Worm (Caenorhabditis elegans) whole organism, L4 larva: Measurements from ENCODE around the gene yars-2.
A peak's percentile ranks its signal among the peaks of the same experiment; 100 is the strongest.

Source experiments
- D1046.2 ChIP-seq: fragments of 200-800 bp; sonication (Bioruptor generic); IDR thresholded peaks from 2 replicates; pipeline ENCODE4 v1.3.6; 2022; ENCODE audit warnings: missing genetic modification characterization, missing compliant biosample characterization
- F26F4.8 ChIP-seq: fragments of 200-800 bp; sonication (Bioruptor generic); conservative IDR thresholded peaks from 2 replicates; pipeline ENCODE4 v1.3.6; 2022; ENCODE audit warnings: missing genetic modification characterization, missing compliant biosample characterization
- F37D6.2 ChIP-seq: sonication (generic microtip); optimal IDR thresholded peaks from 2 replicates; lab custom pipeline; 2016; ENCODE audit warnings: mild to moderate bottlenecking, missing genetic modification characterization, missing compliant biosample characterization
- F44E2.7 ChIP-seq: fragments of 200-800 bp; sonication (Bioruptor generic); IDR thresholded peaks from 2 replicates; pipeline ENCODE4 v2.1.2; 2022; ENCODE audit warnings: missing genetic modification characterization, missing compliant biosample characterization
- T20F7.1 ChIP-seq: fragments of 200-800 bp; sonication (Bioruptor generic); optimal IDR thresholded peaks from 2 replicates; lab custom pipeline; 2018; ENCODE audit warnings: mild to moderate bottlenecking, missing genetic modification characterization, missing compliant biosample characterization
- T26A8.4 ChIP-seq: fragments of 200-800 bp; sonication (Bioruptor generic); IDR thresholded peaks from 2 replicates; pipeline ENCODE4 v1.3.6; 2022; ENCODE audit warnings: missing genetic modification characterization, missing compliant biosample characterization
- aha-1 ChIP-seq: fragments of 150-350 bp; peaks from one replicate; lab custom pipeline; 2014; ENCODE audit warnings: missing biosample characterization, missing genetic modification characterization
- aly-2 ChIP-seq: sonication (generic microtip); optimal IDR thresholded peaks from 2 replicates; lab custom pipeline; 2018; ENCODE audit warnings: missing biosample characterization, missing genetic modification characterization
- ama-1 ChIP-seq: fragments of 150-350 bp; optimal IDR thresholded peaks from 2 replicates; lab custom pipeline; 2014; ENCODE audit warnings: inconsistent platforms, mixed read lengths
- attf-4 ChIP-seq: sonication (generic microtip); optimal IDR thresholded peaks from 3 replicates; lab custom pipeline; 2017; ENCODE audit warnings: missing biosample characterization, missing genetic modification characterization
- ceh-44 ChIP-seq: fragments of 200-800 bp; sonication (Bioruptor generic); IDR thresholded peaks from 2 replicates; pipeline ENCODE4 v1.3.6; 2022; ENCODE audit warnings: missing genetic modification reagents, missing genetic modification characterization, missing compliant biosample characterization
- ces-1 ChIP-seq: fragments of 150-350 bp; sonication (generic microtip); optimal IDR thresholded peaks from 4 replicates; lab custom pipeline; 2014; ENCODE audit warnings: missing biosample characterization, missing genetic modification reagents, missing genetic modification characterization
- daf-12 ChIP-seq: fragments of 150-350 bp; optimal IDR thresholded peaks from 2 replicates; lab custom pipeline; 2014; ENCODE audit warnings: missing biosample characterization, missing genetic modification reagents, missing genetic modification characterization
- daf-16 ChIP-seq, 3 experiments: sonication (generic microtip); optimal IDR thresholded peaks; 2 replicates each; lab custom pipeline; 2016 to 2017; ENCODE audit warnings: missing genetic modification characterization in 3 of 3, missing genetic modification reagents in 3 of 3, mild to moderate bottlenecking in 2 of 3, missing compliant biosample characterization in 2 of 3, missing biosample characterization in 1 of 3, moderate library complexity in 1 of 3
- daf-19 ChIP-seq: fragments of 200-800 bp; sonication (Bioruptor generic); conservative IDR thresholded peaks from 2 replicates; pipeline ENCODE4 v1.3.6; 2022; ENCODE audit warnings: missing genetic modification characterization, missing compliant biosample characterization
- dpl-1 ChIP-seq: fragments of 150-350 bp; optimal IDR thresholded peaks from 2 replicates; lab custom pipeline; 2014; ENCODE audit warnings: missing biosample characterization, missing genetic modification reagents, missing genetic modification characterization
- egl-27 ChIP-seq: sonication (generic microtip); optimal IDR thresholded peaks from 3 replicates; lab custom pipeline; 2017; ENCODE audit warnings: missing biosample characterization, missing genetic modification reagents, missing genetic modification characterization
- fkh-10 ChIP-seq: fragments of 150-350 bp; optimal IDR thresholded peaks from 2 replicates; lab custom pipeline; 2014; ENCODE audit warnings: missing biosample characterization, missing genetic modification reagents, missing genetic modification characterization
- fos-1 ChIP-seq: fragments of 150-350 bp; optimal IDR thresholded peaks from 2 replicates; lab custom pipeline; 2014; ENCODE audit warnings: missing biosample characterization, missing genetic modification characterization
- gei-8 ChIP-seq: fragments of 200-800 bp; sonication (Bioruptor generic); optimal IDR thresholded peaks from 2 replicates; lab custom pipeline; 2018; ENCODE audit warnings: mild to moderate bottlenecking, missing genetic modification characterization, missing compliant biosample characterization
- hif-1 ChIP-seq, 2 experiments: sonication (generic microtip); optimal IDR thresholded peaks; 2 replicates each; lab custom pipeline; 2016 to 2017; ENCODE audit warnings: missing compliant biosample characterization in 2 of 2, missing genetic modification characterization in 2 of 2, missing genetic modification reagents in 2 of 2, missing genotype in 2 of 2, mild to moderate bottlenecking in 1 of 2
- hlh-30 ChIP-seq: sonication (generic microtip); optimal IDR thresholded peaks from 2 replicates; lab custom pipeline; 2017; ENCODE audit warnings: antibody characterized with exemption, mild to moderate bottlenecking, missing genetic modification characterization, missing compliant biosample characterization; ENCODE audit not compliant: insufficient read depth
- jun-1 ChIP-seq: fragments of 150-350 bp; optimal IDR thresholded peaks from 2 replicates; lab custom pipeline; 2014; ENCODE audit warnings: missing biosample characterization, missing genetic modification reagents, missing genetic modification characterization
- lin-13 ChIP-seq: fragments of 150-350 bp; optimal IDR thresholded peaks from 2 replicates; lab custom pipeline; 2014; ENCODE audit warnings: missing biosample characterization, missing genetic modification reagents, missing genetic modification characterization
- lin-38 ChIP-seq: fragments of 200-800 bp; sonication (Bioruptor generic); IDR thresholded peaks from 2 replicates; pipeline ENCODE4 v1.3.6; 2022; ENCODE audit warnings: missing genetic modification reagents, missing genetic modification characterization, missing compliant biosample characterization
- lir-3 ChIP-seq: sonication (generic microtip); optimal IDR thresholded peaks from 2 replicates; lab custom pipeline; 2016; ENCODE audit warnings: mild to moderate bottlenecking, missing genetic modification characterization, missing compliant biosample characterization
- lsy-2 ChIP-seq, 2 experiments: fragments of 150-350 bp in 1 of 2; sonication (generic microtip) in 1 of 2; optimal IDR thresholded peaks; 2 replicates each; lab custom pipeline; 2014 to 2017; ENCODE audit warnings: missing biosample characterization in 2 of 2, missing genetic modification characterization in 2 of 2
- madf-5 ChIP-seq, 2 experiments: fragments of 200-800 bp; sonication (Bioruptor generic); IDR thresholded peaks; 2 replicates each; pipeline ENCODE4 v1.3.6; 2022; ENCODE audit warnings: missing compliant biosample characterization in 2 of 2, missing genetic modification characterization in 2 of 2
- mdl-1 ChIP-seq, 2 experiments: fragments of 150-350 bp in 1 of 2; sonication (generic microtip) in 1 of 2; optimal IDR thresholded peaks; 2 replicates each; lab custom pipeline; 2014 to 2017; ENCODE audit warnings: missing biosample characterization in 2 of 2, missing genetic modification characterization in 2 of 2
- mxl-2 ChIP-seq: fragments of 200-800 bp; sonication (Bioruptor generic); conservative IDR thresholded peaks from 2 replicates; pipeline ENCODE4 v1.3.6; 2022; ENCODE audit warnings: missing genetic modification reagents, missing genetic modification characterization, missing compliant biosample characterization
- nhr-111 ChIP-seq: fragments of 200-800 bp; sonication (Bioruptor generic); optimal IDR thresholded peaks from 2 replicates; lab custom pipeline; 2018; ENCODE audit warnings: mild to moderate bottlenecking, missing genetic modification characterization, missing compliant biosample characterization
- nhr-237 ChIP-seq: sonication (generic microtip); optimal IDR thresholded peaks from 2 replicates; lab custom pipeline; 2017; ENCODE audit warnings: missing biosample characterization, missing genetic modification characterization
- nhr-25 ChIP-seq: sonication (generic microtip); optimal IDR thresholded peaks from 2 replicates; lab custom pipeline; 2017; ENCODE audit warnings: missing genetic modification characterization, mild to moderate bottlenecking, missing compliant biosample characterization, antibody characterized with exemption, moderate library complexity, borderline replicate concordance; ENCODE audit not compliant: insufficient read depth
- nhr-28 ChIP-seq: fragments of 150-350 bp; optimal IDR thresholded peaks from 2 replicates; lab custom pipeline; 2014; ENCODE audit warnings: missing biosample characterization, missing genetic modification characterization
- nhr-41 ChIP-seq: fragments of 200-800 bp; sonication (Bioruptor generic); IDR thresholded peaks from 2 replicates; pipeline ENCODE4 v1.3.6; 2022; ENCODE audit warnings: missing genetic modification reagents, missing genetic modification characterization, missing compliant biosample characterization
- nhr-42 ChIP-seq: fragments of 200-800 bp; sonication (Bioruptor generic); IDR thresholded peaks from 2 replicates; pipeline ENCODE4 v1.3.6; 2022; ENCODE audit warnings: missing genetic modification characterization, missing compliant biosample characterization
- nhr-6 ChIP-seq: fragments of 150-350 bp; optimal IDR thresholded peaks from 2 replicates; lab custom pipeline; 2014; ENCODE audit warnings: missing biosample characterization, missing genetic modification characterization
- nhr-77 ChIP-seq: fragments of 150-350 bp; optimal IDR thresholded peaks from 2 replicates; lab custom pipeline; 2014; ENCODE audit warnings: missing biosample characterization, missing genetic modification characterization
- php-3 ChIP-seq: fragments of 200-800 bp; sonication (Bioruptor generic); IDR thresholded peaks from 2 replicates; pipeline ENCODE4 v1.3.6; 2022; ENCODE audit warnings: missing genetic modification reagents, missing genetic modification characterization, missing compliant biosample characterization
- pqm-1 ChIP-seq: sonication (generic microtip); optimal IDR thresholded peaks from 2 replicates; lab custom pipeline; 2017; ENCODE audit warnings: missing biosample characterization, missing genetic modification characterization
- rbr-2 ChIP-seq: sonication (generic microtip); optimal IDR thresholded peaks from 2 replicates; lab custom pipeline; 2016; ENCODE audit warnings: missing genotype, missing genetic modification characterization, missing compliant biosample characterization
- sdz-12 ChIP-seq: fragments of 200-800 bp; sonication (Bioruptor generic); optimal IDR thresholded peaks from 2 replicates; lab custom pipeline; 2018; ENCODE audit warnings: mild to moderate bottlenecking, missing genetic modification characterization, missing compliant biosample characterization
- snpc-1.2 ChIP-seq: fragments of 200-800 bp; sonication (Bioruptor generic); IDR thresholded peaks from 2 replicates; pipeline ENCODE4 v1.3.6; 2022; ENCODE audit warnings: missing genetic modification reagents, missing genetic modification characterization, missing compliant biosample characterization
- spr-3 ChIP-seq: fragments of 200-800 bp; sonication (Bioruptor generic); optimal IDR thresholded peaks from 2 replicates; lab custom pipeline; 2018; ENCODE audit warnings: mild to moderate bottlenecking, missing genetic modification characterization, missing compliant biosample characterization
- unc-130 ChIP-seq: sonication (generic microtip); optimal IDR thresholded peaks from 2 replicates; lab custom pipeline; 2016; ENCODE audit warnings: missing genetic modification reagents, missing genetic modification characterization, missing compliant biosample characterization
- unc-39 ChIP-seq: sonication (generic microtip); optimal IDR thresholded peaks from 2 replicates; lab custom pipeline; 2017; ENCODE audit warnings: missing biosample characterization, missing genetic modification characterization
- unc-62 ChIP-seq, 3 experiments: fragments of 150-350 bp in 1 of 3; sonication (generic microtip); optimal IDR thresholded peaks in 2 of 3; peaks in 1 of 3; 1 replicate in 1 of 3; 2 replicates in 2 of 3; lab custom pipeline; 2014 to 2017; ENCODE audit warnings: missing biosample characterization in 3 of 3, missing genetic modification characterization in 3 of 3, missing genetic modification reagents in 3 of 3, missing genotype in 1 of 3
- vab-7 ChIP-seq: fragments of 200-800 bp; sonication (Bioruptor generic); IDR thresholded peaks from 2 replicates; pipeline ENCODE4 v1.3.6; 2022; ENCODE audit warnings: missing genetic modification reagents, missing genetic modification characterization, missing compliant biosample characterization
- zag-1 ChIP-seq: fragments of 150-350 bp; optimal IDR thresholded peaks from 2 replicates; lab custom pipeline; 2014; ENCODE audit warnings: missing biosample characterization, missing genetic modification characterization
- zfp-2 ChIP-seq: sonication (generic microtip); optimal IDR thresholded peaks from 2 replicates; lab custom pipeline; 2016; ENCODE audit warnings: mild to moderate bottlenecking, missing genetic modification characterization, missing compliant biosample characterization
- zip-11 ChIP-seq: fragments of 200-800 bp; sonication (Bioruptor generic); IDR thresholded peaks from 2 replicates; pipeline ENCODE4 v1.3.6; 2022; ENCODE audit warnings: missing genetic modification characterization, missing compliant biosample characterization

The yars-2 gene

ce11 chrIV:4745422-4745821 is 33.0 kb upstream of the yars-2 start, which contains the start of gene timm-17B.1 (continued):
- no peak for TF ChIP-seq zip-11 (GFP tag; lab: Robert Waterston, UW)
- no peak for TF ChIP-seq unc-130 (GFP tag; lab: Kevin White, UChicago)
- TF ChIP-seq nhr-25, result no peak
- TF ChIP-seq pqm-1, result no peak
- TF ChIP-seq aly-2 (tag; lab: Kevin White, UChicago), result no peak
- no peak for TF ChIP-seq nhr-237
- peak; percentile 59 for TF ChIP-seq hlh-30 (tag; lab: Kevin White, UChicago)
- peak; percentile 78 for TF ChIP-seq dpl-1 (GFP tag; lab: Kevin White, UChicago)
- TF ChIP-seq nhr-77 (tag; lab: Kevin White, UChicago), result peak; percentile 30
- peak; percentile 45 for TF ChIP-seq F37D6.2 (tag; lab: Kevin White, UChicago)
- TF ChIP-seq hif-1 (tag; optimal IDR thresholded peaks at IDR 0.05; lab: Kevin White, UChicago), result no peak
- TF ChIP-seq unc-62 (GFP tag; optimal IDR thresholded peaks at IDR 0.05 in 1 of 2; lab: Kevin White, UChicago), result no peak
- no peak for TF ChIP-seq unc-62 (tag; optimal IDR thresholded peaks at IDR 0.05; lab: Kevin White, UChicago)
- TF ChIP-seq T26A8.4 (GFP tag; lab: Robert Waterston, UW), result peak; percentile 55; the same call in 1 of the 2 replicates
- TF ChIP-seq nhr-41 (GFP tag; lab: Robert Waterston, UW), result no peak
- TF ChIP-seq nhr-111 (GFP tag; lab: Kevin White, UChicago), result no peak
- TF ChIP-seq snpc-1.2 (GFP tag; lab: Robert Waterston, UW), result peak; percentile 64; the same call in 1 of the 2 replicates
- TF ChIP-seq ama-1, result no peak
- no peak for TF ChIP-seq ces-1
- TF ChIP-seq fkh-10 (GFP tag; lab: Kevin White, UChicago), result no peak
- TF ChIP-seq lin-13 (GFP tag; lab: Kevin White, UChicago), result no peak
- TF ChIP-seq madf-5 (GFP tag; IDR thresholded peaks at IDR 0.05; lab: Robert Waterston, UW), result no peak
- TF ChIP-seq php-3 (GFP tag; lab: Robert Waterston, UW), result no peak
- peak; percentile 46 for TF ChIP-seq T20F7.1 (GFP tag; lab: Kevin White, UChicago)
- no peak for TF ChIP-seq unc-39
- no peak for TF ChIP-seq zfp-2 (tag; lab: Kevin White, UChicago)
- TF ChIP-seq daf-16 (GFP tag; optimal IDR thresholded peaks at IDR 0.05; lab: Kevin White, UChicago), result peak in 1 of 2 experiments; percentile 22
- TF ChIP-seq daf-16 (tag; optimal IDR thresholded peaks at IDR 0.05; lab: Kevin White, UChicago), result peak; percentile 43
- no peak for TF ChIP-seq sdz-12 (GFP tag; lab: Kevin White, UChicago)
- no peak for TF ChIP-seq nhr-28
- TF ChIP-seq spr-3 (GFP tag; lab: Kevin White, UChicago), result no peak
- no peak for TF ChIP-seq egl-27
- TF ChIP-seq mxl-2, result no peak
- no peak for TF ChIP-seq gei-8 (GFP tag; lab: Kevin White, UChicago)
- no peak for TF ChIP-seq D1046.2
- TF ChIP-seq daf-19 (GFP tag; lab: Robert Waterston, UW), result no peak
- TF ChIP-seq mdl-1 (tag; optimal IDR thresholded peaks at IDR 0.05; lab: Kevin White, UChicago), result no peak
- TF ChIP-seq lin-38, result peak; percentile 89
- TF ChIP-seq zag-1, result no peak
- TF ChIP-seq rbr-2, result peak; percentile 55
- TF ChIP-seq aha-1 (tag; lab: Kevin White, UChicago), result no peak
- no peak for TF ChIP-seq vab-7 (GFP tag; lab: Robert Waterston, UW)
- no peak for TF ChIP-seq lir-3 (tag; lab: Kevin White, UChicago)
- TF ChIP-seq nhr-42, result no peak
- TF ChIP-seq jun-1 (tag; lab: Kevin White, UChicago), result no peak
- TF ChIP-seq daf-12 (tag; lab: Kevin White, UChicago), result no peak
- no peak for TF ChIP-seq F26F4.8 (GFP tag; lab: Robert Waterston, UW)
- TF ChIP-seq ceh-44 (GFP tag; lab: Robert Waterston, UW), result no peak
- TF ChIP-seq attf-4 (tag; lab: Kevin White, UChicago), result no peak
- TF ChIP-seq fos-1 (tag; lab: Kevin White, UChicago), result no peak
- TF ChIP-seq nhr-6 (tag; lab: Kevin White, UChicago), result no peak
- TF ChIP-seq lsy-2 (tag; optimal IDR thresholded peaks at IDR 0.05; lab: Kevin White, UChicago), result peak; percentile 52 to 96
- no peak for TF ChIP-seq F44E2.7 (GFP tag; lab: Robert Waterston, UW)
